Worm (Caenorhabditis elegans) whole organism, early embryonic: ENCODE measurements around the gene C12D8.21.

Experiments used
- B0310.2 ChIP-seq: sonication (generic microtip); optimal IDR thresholded peaks from 2 replicates; lab custom pipeline; 2016; ENCODE audit warnings: mild to moderate bottlenecking, missing genetic modification characterization, missing compliant biosample characterization
- F13C5.2 ChIP-seq: sonication (generic microtip); optimal IDR thresholded peaks from 2 replicates; lab custom pipeline; 2017; ENCODE audit warnings: mild to moderate bottlenecking, missing genetic modification characterization, inconsistent platforms, missing compliant biosample characterization
- aly-1 ChIP-seq: sonication (generic microtip); optimal IDR thresholded peaks from 2 replicates; lab custom pipeline; 2016; ENCODE audit warnings: missing genetic modification characterization, missing compliant biosample characterization
- ama-1 ChIP-seq: fragments of 150-350 bp; optimal IDR thresholded peaks from 2 replicates; lab custom pipeline; 2014
- ceh-13 ChIP-seq: fragments of 200-800 bp; sonication (Bioruptor generic); optimal IDR thresholded peaks from 2 replicates; lab custom pipeline; 2018; ENCODE audit warnings: mild to moderate bottlenecking, missing genetic modification characterization, missing compliant biosample characterization
- ceh-36 ChIP-seq: sonication (generic microtip); optimal IDR thresholded peaks from 2 replicates; lab custom pipeline; 2016; ENCODE audit warnings: missing genetic modification characterization, inconsistent platforms, missing compliant biosample characterization
- ets-7 ChIP-seq: sonication (generic microtip); optimal IDR thresholded peaks from 2 replicates; lab custom pipeline; 2016; ENCODE audit warnings: missing genotype, missing genetic modification characterization, missing compliant biosample characterization
- flt-1 ChIP-seq: fragments of 200-800 bp; sonication (Bioruptor generic); IDR thresholded peaks from 2 replicates; pipeline ENCODE4 v1.3.6; 2022; ENCODE audit warnings: missing genetic modification characterization, missing compliant biosample characterization
- hmbx-1 ChIP-seq: sonication (generic microtip); optimal IDR thresholded peaks from 2 replicates; lab custom pipeline; 2016; ENCODE audit warnings: mild to moderate bottlenecking, missing genetic modification characterization, missing compliant biosample characterization
- hmg-4 ChIP-seq: fragments of 200-800 bp; sonication (Bioruptor generic); optimal IDR thresholded peaks from 2 replicates; lab custom pipeline; 2018; ENCODE audit warnings: mild to moderate bottlenecking, missing genetic modification characterization, missing compliant biosample characterization
- hnd-1 ChIP-seq: sonication (generic microtip); optimal IDR thresholded peaks from 2 replicates; lab custom pipeline; 2016; ENCODE audit warnings: missing genetic modification characterization, missing compliant biosample characterization
- pes-1 ChIP-seq: fragments of 200-800 bp; sonication (Bioruptor generic); IDR thresholded peaks from 2 replicates; pipeline ENCODE4 v1.3.6; 2022; ENCODE audit warnings: missing genetic modification reagents, missing genetic modification characterization, missing compliant biosample characterization
- scrt-1 ChIP-seq: fragments of 200-800 bp; sonication (Bioruptor generic); IDR thresholded peaks from 2 replicates; pipeline ENCODE4 v1.3.6; 2022; ENCODE audit warnings: missing genetic modification characterization, missing compliant biosample characterization
- sea-1 ChIP-seq: fragments of 200-800 bp; sonication (Bioruptor generic); conservative IDR thresholded peaks from 2 replicates; pipeline ENCODE4 v1.3.6; 2022; ENCODE audit warnings: missing genetic modification characterization, missing compliant biosample characterization
- tbx-11 ChIP-seq: fragments of 200-800 bp; sonication (Bioruptor generic); IDR thresholded peaks from 2 replicates; pipeline ENCODE4 v1.3.6; 2022; ENCODE audit warnings: missing genetic modification characterization, missing compliant biosample characterization
- tbx-37 ChIP-seq: fragments of 200-800 bp; sonication (Bioruptor generic); conservative IDR thresholded peaks from 2 replicates; pipeline ENCODE4 v1.3.6; 2022; ENCODE audit warnings: missing genetic modification reagents, missing genetic modification characterization, missing compliant biosample characterization
- tra-4 ChIP-seq: sonication (generic microtip); optimal IDR thresholded peaks from 2 replicates; lab custom pipeline; 2017; ENCODE audit warnings: missing genetic modification characterization, missing compliant biosample characterization

C12D8.21 gene

DNA sequence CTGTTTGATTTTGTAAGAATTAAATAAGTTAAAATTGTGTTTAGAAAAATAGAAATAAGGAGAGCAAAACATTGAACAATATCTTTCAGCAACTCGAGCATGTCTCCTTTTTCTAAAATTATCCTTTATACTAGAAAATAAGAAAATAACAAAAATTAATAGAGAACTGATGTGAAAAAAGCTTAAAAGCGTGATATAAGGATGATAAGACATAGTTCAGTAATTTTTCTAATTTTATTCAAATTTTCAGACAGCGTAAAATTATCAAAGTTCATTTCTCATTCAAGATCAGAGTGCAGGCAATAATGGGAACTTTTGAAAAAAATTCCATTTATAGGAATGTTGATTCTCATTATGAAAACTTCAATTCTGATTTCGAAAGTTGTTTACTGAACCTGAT, 7.7 kb downstream of the C12D8.21 start, which contains the start of gene str-182:
str-182 (minus strand) TSS at position 101 of the 400 bp plus-strand sequence.
- TF ChIP-seq flt-1 (GFP tag; lab: Robert Waterston, UW) (no peak), hmbx-1 (tag; lab: Kevin White, UChicago) (no peak), tbx-11 (GFP tag; lab: Robert Waterston, UW) (no peak), hmg-4 (GFP tag; lab: Kevin White, UChicago) (no peak)

DNA sequence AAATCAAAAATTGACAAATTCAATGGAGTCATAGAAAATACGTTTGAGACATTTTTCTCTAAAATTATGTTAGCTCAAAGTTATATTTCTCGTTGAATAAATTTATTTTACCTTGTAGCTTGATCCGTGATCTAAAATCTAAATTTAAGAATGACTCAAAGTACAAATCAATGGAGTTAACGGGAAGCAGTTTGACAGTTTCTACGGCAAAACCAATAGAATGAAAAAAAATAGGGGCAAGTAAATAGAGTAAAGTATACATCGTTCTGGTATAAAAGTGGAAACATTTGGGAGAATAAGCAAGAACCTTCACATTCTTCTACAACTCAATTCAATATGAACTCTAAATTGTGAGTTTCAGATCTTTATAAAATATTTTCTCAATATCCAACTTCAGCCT, 10.1 kb downstream of the C12D8.21 start, which contains the start of gene fipr-6:
fipr-6 (plus strand) TSS at position 301 of the 400 bp plus-strand sequence.
- TF ChIP-seq flt-1 (GFP tag; lab: Robert Waterston, UW) = no peak
- TF ChIP-seq ama-1 (lab: Kevin White, UChicago) = no peak
- TF ChIP-seq ceh-36 (tag; lab: Kevin White, UChicago) = no peak
- TF ChIP-seq hmg-4 (GFP tag; lab: Kevin White, UChicago) = no peak
- no peak for TF ChIP-seq B0310.2 (tag; lab: Kevin White, UChicago)
- TF ChIP-seq tra-4 (tag; lab: Kevin White, UChicago) = no peak
- no peak for TF ChIP-seq F13C5.2 (tag; lab: Kevin White, UChicago)
- TF ChIP-seq hmbx-1 (tag; lab: Kevin White, UChicago) = no peak
- no peak for TF ChIP-seq ets-7 (tag; lab: Kevin White, UChicago)
- TF ChIP-seq aly-1 = no peak
- TF ChIP-seq ceh-13 (GFP tag; lab: Kevin White, UChicago) = no peak
- TF ChIP-seq tbx-37 (GFP tag; lab: Robert Waterston, UW) = no peak

DNA sequence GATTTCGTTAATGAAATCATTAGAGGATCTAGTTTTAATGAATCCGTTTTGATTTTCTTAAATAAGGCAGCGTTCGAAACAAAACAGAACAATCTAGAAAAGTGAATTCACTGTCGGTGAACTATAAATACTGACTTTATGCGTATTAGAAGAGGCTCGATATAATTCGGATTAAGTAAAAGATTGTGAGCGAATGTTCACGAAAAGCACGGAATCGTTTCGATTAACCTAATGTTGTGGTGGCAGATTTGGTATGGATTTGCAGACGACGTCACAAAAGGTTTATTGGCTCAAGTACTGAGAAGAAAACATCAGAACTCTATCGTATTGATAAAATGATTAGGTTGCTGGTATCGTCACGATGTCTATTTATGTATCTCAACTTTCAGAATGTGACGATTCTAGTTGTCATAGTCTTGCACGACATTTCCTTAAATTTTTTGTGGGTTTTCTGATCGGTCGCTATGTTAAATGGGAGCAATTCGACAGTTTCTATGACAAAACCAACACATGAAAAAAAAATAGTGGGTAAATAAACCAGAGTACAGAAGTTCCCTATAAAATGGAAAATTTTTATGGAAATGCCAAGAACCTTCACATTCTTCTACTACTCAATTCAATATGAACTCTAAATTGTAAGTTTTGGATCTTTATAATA, 11.6 kb downstream of the C12D8.21 start, which contains the start of the genes pyt-1 and fipr-7:
pyt-1 (minus strand) TSS at position 101 of the 658 bp plus-strand sequence.
fipr-7 (plus strand) TSS at position 608 of the 658 bp plus-strand sequence.
- TF ChIP-seq ets-7 (tag; lab: Kevin White, UChicago) (no peak), hmg-4 (GFP tag; lab: Kevin White, UChicago) (no peak), ceh-13 (GFP tag; lab: Kevin White, UChicago) (no peak), pes-1 (GFP tag; lab: Robert Waterston, UW) (no peak), F13C5.2 (tag; lab: Kevin White, UChicago) (no peak), flt-1 (GFP tag; lab: Robert Waterston, UW) (no peak), tbx-37 (GFP tag; lab: Robert Waterston, UW) (no peak), ceh-36 (tag; lab: Kevin White, UChicago) (no peak)

DNA sequence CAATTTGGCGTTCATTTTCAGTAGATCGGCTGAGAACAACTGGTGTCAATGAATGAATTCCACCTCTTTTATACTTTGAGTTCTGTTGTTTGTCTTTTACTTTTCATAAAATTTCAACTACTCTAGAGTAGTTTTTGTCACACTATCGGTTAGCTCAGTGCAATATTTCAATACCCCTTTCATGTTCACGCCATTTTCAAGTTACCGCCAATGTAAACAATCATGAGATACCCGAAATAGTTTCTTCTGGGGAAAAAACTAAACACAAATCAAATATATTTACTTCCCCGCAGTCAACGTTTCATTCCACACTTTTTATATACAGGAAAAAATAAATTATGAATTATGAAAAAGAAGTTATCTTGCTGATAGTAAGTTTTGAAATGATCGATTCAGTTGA, 12.6 kb downstream of the C12D8.21 start, which contains the start of gene fipr-4:
fipr-4 (minus strand) TSS at position 101 of the 400 bp plus-strand sequence.
- TF ChIP-seq tbx-11 (GFP tag; lab: Robert Waterston, UW) (no peak), ceh-36 (tag; lab: Kevin White, UChicago) (no peak), hnd-1 (no peak), sea-1 (GFP tag; lab: Robert Waterston, UW) (no peak), flt-1 (GFP tag; lab: Robert Waterston, UW) (no peak), hmbx-1 (tag; lab: Kevin White, UChicago) (no peak), tbx-37 (GFP tag; lab: Robert Waterston, UW) (no peak), ama-1 (lab: Kevin White, UChicago) (no peak), aly-1 (no peak), B0310.2 (tag; lab: Kevin White, UChicago) (no peak), F13C5.2 (tag; lab: Kevin White, UChicago) (no peak), pes-1 (GFP tag; lab: Robert Waterston, UW) (no peak), ceh-13 (GFP tag; lab: Kevin White, UChicago) (no peak), ets-7 (tag; lab: Kevin White, UChicago) (no peak), tra-4 (tag; lab: Kevin White, UChicago) (no peak), hmg-4 (GFP tag; lab: Kevin White, UChicago) (no peak), scrt-1 (GFP tag; lab: Robert Waterston, UW) (no peak)

DNA sequence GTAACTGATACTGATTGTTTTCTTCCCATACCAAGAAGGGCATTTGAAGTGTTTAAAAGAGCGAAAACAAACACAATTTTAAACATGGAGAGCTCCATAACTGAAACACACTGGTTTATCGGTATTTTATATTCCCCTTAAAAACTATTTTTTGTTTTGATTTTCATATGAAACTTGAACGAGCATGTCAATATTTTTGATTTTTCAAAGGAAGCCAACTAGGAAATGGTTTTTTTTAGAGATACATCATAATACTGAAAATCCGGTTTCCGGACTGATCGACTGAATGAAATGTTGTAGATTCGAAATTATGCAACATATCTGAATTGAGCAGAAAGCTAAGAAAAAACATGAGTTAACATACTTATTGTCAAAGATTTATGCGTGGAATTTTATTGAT, 13.7 kb downstream of the C12D8.21 start, which contains the start of gene ttr-19:
ttr-19 (minus strand) TSS at position 101 of the 400 bp plus-strand sequence.
- TF ChIP-seq tra-4 (tag; lab: Kevin White, UChicago) (no peak), tbx-37 (GFP tag; lab: Robert Waterston, UW) (no peak), hnd-1 (no peak), pes-1 (GFP tag; lab: Robert Waterston, UW) (no peak), scrt-1 (GFP tag; lab: Robert Waterston, UW) (no peak), ceh-36 (tag; lab: Kevin White, UChicago) (no peak)

DNA sequence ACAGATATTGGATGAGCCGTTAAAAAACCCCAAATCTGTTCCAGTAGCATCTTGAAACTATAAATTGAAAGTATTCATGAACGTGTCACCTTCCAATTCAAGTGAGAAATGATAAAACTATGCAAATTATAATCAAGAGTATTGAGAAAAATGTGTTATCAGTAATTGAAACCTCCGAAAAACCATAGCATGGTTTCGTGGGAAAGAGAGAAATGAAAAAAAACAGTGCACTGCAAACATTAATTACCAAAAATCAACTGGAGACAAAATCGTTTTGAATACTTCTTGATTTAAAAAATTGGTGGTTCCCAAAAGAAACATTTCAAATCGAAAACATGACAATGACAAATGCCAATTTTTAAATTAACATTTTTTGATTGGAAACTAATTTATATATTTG, 15.4 kb downstream of the C12D8.21 start, which contains the start of gene daf-36:
daf-36 (minus strand) TSS at position 101 of the 400 bp plus-strand sequence.
- TF ChIP-seq hmg-4 (GFP tag; lab: Kevin White, UChicago) (no peak), pes-1 (GFP tag; lab: Robert Waterston, UW) (no peak), scrt-1 (GFP tag; lab: Robert Waterston, UW) (no peak), ama-1 (lab: Kevin White, UChicago) (no peak), F13C5.2 (tag; lab: Kevin White, UChicago) (no peak), tbx-11 (GFP tag; lab: Robert Waterston, UW) (no peak), B0310.2 (tag; lab: Kevin White, UChicago) (no peak)

DNA sequence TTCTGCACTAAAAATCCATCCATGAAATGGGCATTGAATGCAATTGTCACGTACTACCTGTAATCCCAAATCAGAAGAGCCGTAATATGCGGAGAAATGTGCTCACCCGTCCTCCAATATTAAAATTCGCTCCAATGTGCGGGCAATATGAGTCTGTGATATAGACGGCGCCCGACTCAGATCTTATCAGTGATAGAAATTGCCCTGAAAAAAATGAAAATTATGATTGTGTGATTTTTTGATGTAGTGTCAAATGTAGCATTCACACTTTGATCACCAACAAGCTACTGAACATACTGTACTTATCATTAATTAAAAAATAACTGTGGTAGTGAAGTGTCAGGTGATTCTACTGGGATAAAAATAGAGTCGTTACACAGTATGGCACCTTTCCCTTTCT, 16.4 kb downstream of the C12D8.21 start:
- TF ChIP-seq ceh-36 (tag; lab: Kevin White, UChicago) = no peak
- TF ChIP-seq ceh-13 (GFP tag; lab: Kevin White, UChicago) = no peak
